Worm (Caenorhabditis elegans) whole organism, L2 larva: ENCODE results near the gene col-98.

Experiments
- ama-1 ChIP-seq: fragments of 150-350 bp; optimal IDR thresholded peaks from 2 replicates; lab custom pipeline; 2018; ENCODE audit warnings: inconsistent platforms
- sem-4 ChIP-seq: fragments of 150-350 bp; optimal IDR thresholded peaks from 2 replicates; lab custom pipeline; 2014; ENCODE audit warnings: missing biosample characterization, missing genetic modification reagents, missing genetic modification characterization

DNA sequence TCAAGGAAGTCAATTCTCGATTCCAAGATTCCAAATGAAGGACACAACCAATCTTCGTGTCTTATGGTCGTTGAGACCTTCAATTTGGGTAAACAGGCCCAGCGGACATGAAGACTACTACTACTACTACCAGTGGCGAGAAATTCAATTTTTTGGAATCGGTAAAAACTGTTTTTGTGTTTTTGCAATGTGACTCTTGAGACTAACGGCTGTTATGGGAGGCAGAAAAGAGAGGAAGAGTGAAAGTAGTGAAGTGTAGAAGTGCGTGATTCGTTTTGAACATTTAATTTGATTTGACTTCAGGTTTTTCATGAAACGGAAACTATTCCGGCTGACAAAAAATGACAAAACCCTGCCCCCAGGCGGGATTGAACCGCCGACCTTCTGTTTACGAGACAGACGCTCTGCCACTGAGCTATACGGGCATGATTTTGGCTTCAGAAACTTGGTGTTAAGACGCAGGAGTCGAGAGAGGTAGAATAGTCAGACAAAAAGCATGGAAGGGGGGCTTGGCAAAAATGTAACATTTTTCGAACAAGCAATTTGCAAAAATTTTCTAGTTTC is 3.0 kb upstream of the col-98 start:
- TF ChIP-seq ama-1 (lab: Kevin White, UChicago) (no peak), sem-4 (peak; percentile 63)
